Fruit fly (Drosophila melanogaster) whole organism, embryonic: ENCODE results near the gene CG15040.
A peak's percentile ranks its signal among the peaks of the same experiment; 100 is the strongest.

Experiments
- BEAF-32 ChIP-seq: fragments of 200-800 bp; sonication (Bioruptor generic); optimal IDR thresholded peaks from 3 replicates; lab custom pipeline; 2017; ENCODE audit warnings: missing biosample characterization, missing genetic modification characterization, mild to moderate bottlenecking, moderate library complexity, missing genetic modification reagents
- BtbVII ChIP-seq: fragments of 200-800 bp; sonication (Bioruptor generic); optimal IDR thresholded peaks from 3 replicates; lab custom pipeline; 2017; ENCODE audit warnings: missing biosample characterization, mild to moderate bottlenecking, missing genetic modification characterization
- C15 ChIP-seq: fragments of 200-800 bp; sonication (Bioruptor generic); IDR thresholded peaks from 3 replicates; pipeline ENCODE4 v1.3.6; 2022; ENCODE audit warnings: missing biosample characterization, missing genetic modification characterization
- CG10959 ChIP-seq: fragments of 200-800 bp; sonication (Bioruptor generic); IDR thresholded peaks from 2 replicates; pipeline ENCODE4 v1.3.6; 2022; ENCODE audit warnings: missing biosample characterization, missing genetic modification characterization
- CG10979 ChIP-seq: fragments of 200-800 bp; sonication (Bioruptor generic); optimal IDR thresholded peaks from 2 replicates; lab custom pipeline; 2018; ENCODE audit warnings: missing biosample characterization, mild to moderate bottlenecking, missing genetic modification characterization, moderate library complexity
- CG12219 ChIP-seq: fragments of 200-800 bp; sonication (Bioruptor generic); optimal IDR thresholded peaks from 3 replicates; lab custom pipeline; 2018; ENCODE audit warnings: missing biosample characterization, mild to moderate bottlenecking, missing genetic modification characterization
- CG12942 ChIP-seq: fragments of 200-800 bp; sonication (Bioruptor generic); optimal IDR thresholded peaks from 3 replicates; lab custom pipeline; 2016; ENCODE audit warnings: missing biosample characterization, missing genetic modification characterization
- CG14710 ChIP-seq: fragments of 200-800 bp; sonication (Bioruptor generic); optimal IDR thresholded peaks from 3 replicates; lab custom pipeline; 2019; ENCODE audit warnings: missing biosample characterization, mild to moderate bottlenecking, missing genetic modification characterization, moderate library complexity
- CG15011 ChIP-seq: fragments of 200-800 bp; sonication (Bioruptor generic); optimal IDR thresholded peaks from 3 replicates; lab custom pipeline; 2018; ENCODE audit warnings: missing biosample characterization, mild to moderate bottlenecking, missing genetic modification characterization
- CG16813 ChIP-seq: fragments of 200-800 bp; sonication (Bioruptor generic); IDR thresholded peaks from 3 replicates; pipeline ENCODE4 v1.3.6; 2022; ENCODE audit warnings: missing biosample characterization, missing genetic modification characterization; ENCODE audit not compliant: partially characterized antibody
- CG17186 ChIP-seq: fragments of 200-800 bp; sonication (Bioruptor generic); optimal IDR thresholded peaks from 3 replicates; lab custom pipeline; 2017; ENCODE audit warnings: missing biosample characterization, missing genetic modification reagents, missing genetic modification characterization
- CG17385 ChIP-seq: fragments of 200-800 bp; sonication (Bioruptor generic); optimal IDR thresholded peaks from 3 replicates; lab custom pipeline; 2018; ENCODE audit warnings: missing biosample characterization, mild to moderate bottlenecking, missing genetic modification characterization
- CG18599 ChIP-seq: fragments of 200-800 bp; sonication (Bioruptor generic); optimal IDR thresholded peaks from 3 replicates; lab custom pipeline; 2017; ENCODE audit warnings: missing biosample characterization, missing genetic modification characterization, mild to moderate bottlenecking, moderate library complexity, missing genetic modification reagents
- CG34224 ChIP-seq: fragments of 200-800 bp; sonication (Bioruptor generic); IDR thresholded peaks from 3 replicates; pipeline ENCODE4 v1.3.6; 2022; ENCODE audit warnings: missing biosample characterization, missing genetic modification characterization; ENCODE audit not compliant: partially characterized antibody
- CG4404 ChIP-seq: fragments of 200-800 bp; sonication (Bioruptor generic); IDR thresholded peaks from 2 replicates; pipeline ENCODE4 v1.3.6; 2022; ENCODE audit warnings: missing biosample characterization, missing genetic modification characterization
- CG6175 ChIP-seq: fragments of 200-800 bp; sonication (Bioruptor generic); IDR thresholded peaks from 3 replicates; pipeline ENCODE4 v1.3.6; 2022; ENCODE audit warnings: missing biosample characterization, missing genetic modification characterization
- CHES-1-like ChIP-seq: fragments of 200-800 bp; sonication (Bioruptor generic); optimal IDR thresholded peaks from 2 replicates; lab custom pipeline; 2016; ENCODE audit warnings: missing biosample characterization, missing genetic modification characterization
- Camta ChIP-seq: fragments of 200-800 bp; sonication (Bioruptor generic); optimal IDR thresholded peaks from 2 replicates; lab custom pipeline; 2016; ENCODE audit warnings: missing biosample characterization, missing genetic modification characterization
- Dad ChIP-seq: fragments of 200-800 bp; sonication (Bioruptor generic); optimal IDR thresholded peaks from 3 replicates; lab custom pipeline; 2016; ENCODE audit warnings: missing biosample characterization, missing genetic modification characterization
- Dip2 ChIP-seq: fragments of 200-800 bp; sonication (Bioruptor generic); IDR thresholded peaks from 2 replicates; pipeline ENCODE4 v1.3.6; 2022; ENCODE audit warnings: missing biosample characterization, missing genetic modification characterization
- Drgx ChIP-seq: fragments of 200-800 bp; sonication (Bioruptor generic); IDR thresholded peaks from 2 replicates; pipeline ENCODE4 v1.3.6; 2022; ENCODE audit warnings: missing biosample characterization, missing genetic modification characterization
- E2f1 ChIP-seq: fragments of 200-800 bp; sonication (Bioruptor generic); IDR thresholded peaks from 2 replicates; pipeline ENCODE4 v1.3.6; 2022; ENCODE audit warnings: missing biosample characterization, missing genetic modification characterization
- HLH54F ChIP-seq: fragments of 200-800 bp; sonication (Bioruptor generic); optimal IDR thresholded peaks from 3 replicates; lab custom pipeline; 2016; ENCODE audit warnings: missing biosample characterization, missing genetic modification characterization
- Hmx ChIP-seq: fragments of 200-800 bp; sonication (Bioruptor generic); optimal IDR thresholded peaks from 2 replicates; lab custom pipeline; 2016; ENCODE audit warnings: missing biosample characterization, missing genetic modification characterization
- Lim3 ChIP-seq: fragments of 200-800 bp; sonication (Bioruptor generic); IDR thresholded peaks from 2 replicates; pipeline ENCODE4 v1.3.6; 2022; ENCODE audit warnings: missing biosample characterization, missing genetic modification characterization
- Tbp ChIP-seq: fragments of >200 bp; optimal IDR thresholded peaks from 2 replicates; lab custom pipeline; 2018; ENCODE audit warnings: missing biosample characterization, missing genetic modification characterization
- Xbp1 ChIP-seq: fragments of 200-800 bp; sonication (Bioruptor generic); optimal IDR thresholded peaks from 3 replicates; lab custom pipeline; 2016; ENCODE audit warnings: missing biosample characterization, mild to moderate bottlenecking, missing genetic modification characterization
- chif ChIP-seq, 2 experiments: fragments of 200-800 bp; sonication (Bioruptor generic); optimal IDR thresholded peaks; 3 replicates each; lab custom pipeline; 2016; ENCODE audit warnings: missing biosample characterization in 2 of 2, missing genetic modification characterization in 2 of 2
- chn ChIP-seq: fragments of 200-800 bp; sonication (Bioruptor generic); optimal IDR thresholded peaks from 2 replicates; lab custom pipeline; 2016; ENCODE audit warnings: missing biosample characterization, missing genetic modification characterization
- dati ChIP-seq: fragments of 200-800 bp; sonication (Bioruptor generic); IDR thresholded peaks from 2 replicates; pipeline ENCODE4 v1.3.6; 2022; ENCODE audit warnings: missing biosample characterization, missing genetic modification characterization
- ewg ChIP-seq: fragments of 200-800 bp; sonication (Bioruptor generic); optimal IDR thresholded peaks from 3 replicates; lab custom pipeline; 2017; ENCODE audit warnings: mild to moderate bottlenecking, missing biosample characterization, missing genetic modification reagents, missing genetic modification characterization
- fd102C ChIP-seq: fragments of 200-800 bp; sonication (Bioruptor generic); optimal IDR thresholded peaks from 2 replicates; lab custom pipeline; 2018; ENCODE audit warnings: missing biosample characterization, mild to moderate bottlenecking, missing genetic modification characterization, moderate library complexity
- gcm2 ChIP-seq: fragments of 200-800 bp; sonication (Bioruptor generic); optimal IDR thresholded peaks from 2 replicates; lab custom pipeline; 2016; ENCODE audit warnings: missing biosample characterization, missing genetic modification characterization
- gem ChIP-seq: fragments of 200-800 bp; sonication (Bioruptor generic); optimal IDR thresholded peaks from 2 replicates; lab custom pipeline; 2019; ENCODE audit warnings: missing biosample characterization, mild to moderate bottlenecking, missing genetic modification characterization, moderate library complexity
- gfzf ChIP-seq: fragments of 200-800 bp; sonication (Bioruptor generic); optimal IDR thresholded peaks from 2 replicates; lab custom pipeline; 2016; ENCODE audit warnings: missing biosample characterization, mild to moderate bottlenecking, missing genetic modification characterization, moderate library complexity
- hb ChIP-seq: fragments of 200-800 bp; sonication (Bioruptor generic); IDR thresholded peaks from 3 replicates; pipeline ENCODE4 v1.3.6; 2022; ENCODE audit warnings: missing biosample characterization, missing genetic modification characterization; ENCODE audit not compliant: partially characterized antibody
- inv ChIP-seq: fragments of 200-800 bp; sonication (Bioruptor generic); IDR thresholded peaks from 2 replicates; pipeline ENCODE4 v1.3.6; 2022; ENCODE audit warnings: missing biosample characterization, missing genetic modification characterization; ENCODE audit not compliant: partially characterized antibody
- lov ChIP-seq, 2 experiments: fragments of 200-800 bp in 1 of 2; fragments of >200 bp in 1 of 2; sonication (Bioruptor generic) in 1 of 2; IDR thresholded peaks in 1 of 2; optimal IDR thresholded peaks in 1 of 2; 2 replicates in 1 of 2; 3 replicates in 1 of 2; pipeline versions ENCODE4 v1.3.6 to Lab custom; 2017 to 2022; ENCODE audit warnings: missing biosample characterization in 1 of 2, missing genetic modification characterization in 1 of 2
- pfk ChIP-seq: fragments of 200-800 bp; sonication (Bioruptor generic); optimal IDR thresholded peaks from 2 replicates; lab custom pipeline; 2018; ENCODE audit warnings: missing biosample characterization, mild to moderate bottlenecking, missing genetic modification characterization, moderate library complexity
- rib ChIP-seq: fragments of 200-800 bp; sonication (Bioruptor generic); IDR thresholded peaks from 2 replicates; pipeline ENCODE4 v1.3.6; 2022; ENCODE audit warnings: missing biosample characterization, missing genetic modification characterization
- schlank ChIP-seq: fragments of 200-800 bp; sonication (Bioruptor generic); optimal IDR thresholded peaks from 2 replicates; lab custom pipeline; 2018; ENCODE audit warnings: missing biosample characterization, mild to moderate bottlenecking, missing genetic modification characterization
- seq ChIP-seq: fragments of 200-800 bp; sonication (Bioruptor generic); IDR thresholded peaks from 2 replicates; pipeline ENCODE4 v1.3.6; 2022; ENCODE audit warnings: missing biosample characterization, missing genetic modification characterization
- sim ChIP-seq: fragments of 200-800 bp; sonication (Bioruptor generic); IDR thresholded peaks from 2 replicates; pipeline ENCODE4 v1.3.6; 2022; ENCODE audit warnings: missing biosample characterization, missing genetic modification characterization
- tin ChIP-seq: fragments of 200-800 bp; sonication (Bioruptor generic); optimal IDR thresholded peaks from 3 replicates; lab custom pipeline; 2016; ENCODE audit warnings: missing biosample characterization, missing genetic modification characterization
- trh ChIP-seq: fragments of 200-800 bp; sonication (Bioruptor generic); optimal IDR thresholded peaks from 2 replicates; lab custom pipeline; 2016; ENCODE audit warnings: missing biosample characterization, missing genetic modification characterization
- ttk ChIP-seq: fragments of 200-800 bp; sonication (Bioruptor generic); IDR thresholded peaks from 2 replicates; pipeline ENCODE4 v2.1.2; 2022; ENCODE audit warnings: missing biosample characterization, missing genetic modification characterization
- unc-4 ChIP-seq: fragments of 200-800 bp; sonication (Bioruptor generic); IDR thresholded peaks from 2 replicates; pipeline ENCODE4 v1.3.6; 2022; ENCODE audit warnings: missing biosample characterization, missing genetic modification characterization; ENCODE audit not compliant: partially characterized antibody
- vvl ChIP-seq: fragments of 200-800 bp; sonication (Bioruptor generic); IDR thresholded peaks from 2 replicates; pipeline ENCODE4 v1.3.6; 2022; ENCODE audit warnings: missing biosample characterization, missing genetic modification characterization
- zen2 ChIP-seq: fragments of 200-800 bp; sonication (Bioruptor generic); IDR thresholded peaks from 3 replicates; pipeline ENCODE4 v1.3.6; 2022; ENCODE audit warnings: missing biosample characterization, missing genetic modification characterization; ENCODE audit not compliant: partially characterized antibody

CG15040 gene

dm6 chrX:18565630-18566319, 51.6 kb downstream of the CG15040 start (continued):
- TF ChIP-seq rib (no peak), CG14710 (tag; lab: Kevin White, UChicago) (peak; percentile 22), zen2 (GFP tag; lab: Robert Waterston, UW) (no peak), CG15011 (GFP tag; lab: Kevin White, UChicago) (no peak), schlank (tag; lab: Kevin White, UChicago) (no peak), CG6175 (no peak), dati (GFP tag; lab: Robert Waterston, UW) (no peak), CG16813 (GFP tag; lab: Robert Waterston, UW) (peak; percentile 57), Hmx (GFP tag; lab: Kevin White, UChicago) (no peak), tin (GFP tag; lab: Kevin White, UChicago) (no peak), vvl (peak; percentile 17; the same call in 1 of the 2 replicates), CG34224 (GFP tag; lab: Robert Waterston, UW) (no peak), CG10979 (tag; lab: Kevin White, UChicago) (no peak), CHES-1-like (no peak), Dad (GFP tag; lab: Kevin White, UChicago) (no peak), CG18599 (no peak), gfzf (no peak), Drgx (GFP tag; lab: Robert Waterston, UW) (peak; percentile 68), fd102C (GFP tag; lab: Kevin White, UChicago) (no peak), lov (optimal IDR thresholded peaks at IDR 0.05; lab: Kevin White, UChicago) (no peak), lov (GFP tag; IDR thresholded peaks at IDR 0.05; lab: Robert Waterston, UW) (no peak), CG4404 (GFP tag; lab: Robert Waterston, UW) (no peak), CG12942 (GFP tag; lab: Kevin White, UChicago) (no peak), trh (GFP tag; lab: Kevin White, UChicago) (no peak), CG10959 (GFP tag; lab: Robert Waterston, UW) (0 out of 2 replicates have a peak, but pooled peaks have one; percentile 19), Tbp (GFP tag; lab: Kevin White, UChicago) (no peak), Camta (GFP tag; lab: Kevin White, UChicago) (no peak), E2f1 (GFP tag; lab: Robert Waterston, UW) (0 out of 2 replicates have a peak, but pooled peaks have one; percentile 11), gcm2 (GFP tag; lab: Kevin White, UChicago) (no peak), chn (GFP tag; lab: Kevin White, UChicago) (no peak), BtbVII (GFP tag; lab: Kevin White, UChicago) (no peak), seq (GFP tag; lab: Robert Waterston, UW) (no peak), ttk (no peak), CG12219 (GFP tag; lab: Kevin White, UChicago) (no peak), Xbp1 (no peak), C15 (no peak), Dip2 (GFP tag; lab: Robert Waterston, UW) (no peak), hb (no peak), HLH54F (GFP tag; lab: Kevin White, UChicago) (no peak), CG17385 (GFP tag; lab: Kevin White, UChicago) (peak; percentile 2), chif (GFP tag; optimal IDR thresholded peaks at IDR 0.05; lab: Kevin White, UChicago) (no peak), ewg (no peak), unc-4 (GFP tag; lab: Robert Waterston, UW) (no peak), pfk (GFP tag; lab: Kevin White, UChicago) (no peak), BEAF-32 (GFP tag; lab: Kevin White, UChicago) (peak; percentile 33), Lim3 (GFP tag; lab: Robert Waterston, UW) (no peak), CG17186 (GFP tag; lab: Kevin White, UChicago) (no peak), inv (GFP tag; lab: Robert Waterston, UW) (no peak), sim (GFP tag; lab: Robert Waterston, UW) (no peak), gem (tag; lab: Kevin White, UChicago) (peak; percentile 39)
